Worm (Caenorhabditis elegans) whole organism, L1 larva: ENCODE measurements around the gene flor-1.

Source experiments
- aly-2 ChIP-seq: fragments of 150-350 bp; optimal IDR thresholded peaks from 2 replicates; lab custom pipeline; 2014; ENCODE audit warnings: missing biosample characterization, missing genetic modification characterization
- blmp-1 ChIP-seq: fragments of 150-350 bp; optimal IDR thresholded peaks from 2 replicates; lab custom pipeline; 2014; ENCODE audit warnings: missing biosample characterization, missing genetic modification characterization
- ceh-63 ChIP-seq: fragments of 200-800 bp; sonication (Bioruptor generic); optimal IDR thresholded peaks from 2 replicates; lab custom pipeline; 2018; ENCODE audit warnings: mild to moderate bottlenecking, missing genetic modification characterization, missing compliant biosample characterization
- ceh-8 ChIP-seq: fragments of 200-800 bp; sonication (Bioruptor generic); optimal IDR thresholded peaks from 2 replicates; lab custom pipeline; 2018; ENCODE audit warnings: mild to moderate bottlenecking, missing genetic modification characterization, moderate library complexity, missing compliant biosample characterization
- ceh-82 ChIP-seq, 3 experiments: fragments of 150-350 bp in 1 of 3; sonication (generic microtip) in 2 of 3; optimal IDR thresholded peaks; 2 replicates each; lab custom pipeline; 2014 to 2017; ENCODE audit warnings: missing biosample characterization in 3 of 3, missing genetic modification characterization in 3 of 3
- dpl-1 ChIP-seq, 3 experiments: fragments of 150-350 bp in 2 of 3; sonication (generic microtip) in 1 of 3; optimal IDR thresholded peaks; 2 replicates each; lab custom pipeline; 2014 to 2017; ENCODE audit warnings: missing biosample characterization in 3 of 3, missing genetic modification characterization in 3 of 3, missing genetic modification reagents in 3 of 3
- dsc-1 ChIP-seq: sonication (generic microtip); optimal IDR thresholded peaks from 2 replicates; lab custom pipeline; 2016; ENCODE audit warnings: mild to moderate bottlenecking, missing genetic modification characterization, missing compliant biosample characterization
- efl-1 ChIP-seq, 4 experiments: fragments of 150-350 bp; optimal IDR thresholded peaks in 3 of 4; peaks in 1 of 4; 1 replicate in 1 of 4; 2 replicates in 3 of 4; lab custom pipeline; 2014; ENCODE audit warnings: missing biosample characterization in 2 of 4, missing genetic modification characterization in 2 of 4, missing genetic modification reagents in 2 of 4
- efl-3 ChIP-seq: fragments of 200-800 bp; sonication (Bioruptor generic); optimal IDR thresholded peaks from 2 replicates; lab custom pipeline; 2018; ENCODE audit warnings: mild to moderate bottlenecking, missing genetic modification characterization, missing compliant biosample characterization
- elt-3 ChIP-seq, 6 experiments: fragments of 150-350 bp in 1 of 6; sonication (generic microtip); optimal IDR thresholded peaks; 2 replicates each; lab custom pipeline; 2017 to 2018; ENCODE audit warnings: missing biosample characterization in 6 of 6, missing genetic modification characterization in 6 of 6, inconsistent platforms in 1 of 6
- fkh-10 ChIP-seq: sonication (generic microtip); optimal IDR thresholded peaks from 2 replicates; lab custom pipeline; 2017; ENCODE audit warnings: missing biosample characterization, missing genetic modification reagents, missing genetic modification characterization
- fkh-4 ChIP-seq: sonication (generic microtip); optimal IDR thresholded peaks from 2 replicates; lab custom pipeline; 2016; ENCODE audit warnings: missing compliant biosample characterization, missing genetic modification characterization, borderline replicate concordance
- isw-1 ChIP-seq: fragments of 200-800 bp; sonication (Bioruptor generic); IDR thresholded peaks from 2 replicates; pipeline ENCODE4 v1.3.6; 2022; ENCODE audit warnings: missing genetic modification characterization, missing compliant biosample characterization
- lin-14 ChIP-seq: fragments of 200-800 bp; sonication (Bioruptor generic); optimal IDR thresholded peaks from 2 replicates; lab custom pipeline; 2018; ENCODE audit warnings: mild to moderate bottlenecking, missing genetic modification characterization, moderate library complexity, missing compliant biosample characterization
- lin-35 ChIP-seq, 2 experiments: fragments of 150-350 bp; optimal IDR thresholded peaks; 2 replicates each; lab custom pipeline; 2014; ENCODE audit warnings: missing biosample characterization in 2 of 2, missing genetic modification characterization in 2 of 2, missing genetic modification reagents in 2 of 2
- lin-39 ChIP-seq: fragments of 150-350 bp; optimal IDR thresholded peaks from 2 replicates; lab custom pipeline; 2014; ENCODE audit warnings: missing biosample characterization, missing genetic modification reagents, missing genetic modification characterization
- lsy-2 ChIP-seq, 2 experiments: fragments of 150-350 bp; optimal IDR thresholded peaks; 2 replicates each; lab custom pipeline; 2014; ENCODE audit warnings: missing biosample characterization in 2 of 2, missing genetic modification characterization in 2 of 2
- mab-9 ChIP-seq: fragments of 200-800 bp; sonication (Bioruptor generic); IDR thresholded peaks from 2 replicates; pipeline ENCODE4 v1.3.6; 2022; ENCODE audit warnings: missing genetic modification reagents, missing genetic modification characterization, missing compliant biosample characterization
- mdl-1 ChIP-seq, 2 experiments: fragments of 150-350 bp; optimal IDR thresholded peaks; 2 replicates each; lab custom pipeline; 2014 to 2017; ENCODE audit warnings: missing biosample characterization in 2 of 2, missing genetic modification characterization in 2 of 2, inconsistent platforms in 1 of 2
- mep-1 ChIP-seq: fragments of 150-350 bp; optimal IDR thresholded peaks from 2 replicates; lab custom pipeline; 2014; ENCODE audit warnings: missing biosample characterization, missing genetic modification characterization
- nhr-19 ChIP-seq: fragments of 200-800 bp; sonication (Bioruptor generic); conservative IDR thresholded peaks from 2 replicates; pipeline ENCODE4 v1.3.6; 2022; ENCODE audit warnings: missing genetic modification characterization, missing compliant biosample characterization
- nhr-20 ChIP-seq: sonication (generic microtip); optimal IDR thresholded peaks from 2 replicates; lab custom pipeline; 2016; ENCODE audit warnings: mild to moderate bottlenecking, missing genetic modification characterization, missing compliant biosample characterization
- nhr-237 ChIP-seq: fragments of 150-350 bp; optimal IDR thresholded peaks from 2 replicates; lab custom pipeline; 2014; ENCODE audit warnings: missing biosample characterization, missing genetic modification characterization
- nhr-71 ChIP-seq: sonication (generic microtip); optimal IDR thresholded peaks from 2 replicates; lab custom pipeline; 2016; ENCODE audit warnings: mild to moderate bottlenecking, missing genetic modification characterization, moderate library complexity, missing compliant biosample characterization
- nhr-84 ChIP-seq: sonication (generic microtip); optimal IDR thresholded peaks from 2 replicates; lab custom pipeline; 2017; ENCODE audit warnings: missing biosample characterization, missing genetic modification characterization
- pax-3 ChIP-seq: fragments of 200-800 bp; sonication (Bioruptor generic); optimal IDR thresholded peaks from 2 replicates; lab custom pipeline; 2018; ENCODE audit warnings: mild to moderate bottlenecking, missing genetic modification characterization, moderate library complexity, missing compliant biosample characterization
- skn-1 ChIP-seq: fragments of 150-350 bp; optimal IDR thresholded peaks from 2 replicates; lab custom pipeline; 2014; ENCODE audit warnings: missing biosample characterization, missing genetic modification characterization
- snpc-4 ChIP-seq: fragments of 150-350 bp; optimal IDR thresholded peaks from 2 replicates; lab custom pipeline; 2014; ENCODE audit warnings: missing biosample characterization, missing genetic modification characterization
- sox-4 ChIP-seq: sonication (generic microtip); optimal IDR thresholded peaks from 2 replicates; lab custom pipeline; 2016; ENCODE audit warnings: missing genetic modification characterization, missing compliant biosample characterization
- unc-98 ChIP-seq: fragments of 200-800 bp; sonication (Bioruptor generic); IDR thresholded peaks from 2 replicates; pipeline ENCODE4 v1.3.6; 2022; ENCODE audit warnings: missing genetic modification characterization, missing compliant biosample characterization
- xbp-1 ChIP-seq: sonication (generic microtip); optimal IDR thresholded peaks from 2 replicates; lab custom pipeline; 2016; ENCODE audit warnings: missing genetic modification characterization, missing compliant biosample characterization
- ztf-11 ChIP-seq, 2 experiments: sonication (generic microtip); optimal IDR thresholded peaks; 2 replicates each; lab custom pipeline; 2016 to 2017; ENCODE audit warnings: missing genetic modification characterization in 2 of 2, missing biosample characterization in 1 of 2, missing compliant biosample characterization in 1 of 2
- ztf-4 ChIP-seq: fragments of 150-350 bp; optimal IDR thresholded peaks from 2 replicates; lab custom pipeline; 2014; ENCODE audit warnings: missing biosample characterization, missing genetic modification characterization

Gene flor-1

ce11 chrV:15071015-15071810, 48.2 kb downstream of the flor-1 start, which contains the start of gene unc-76 (continued):
- TF ChIP-seq skn-1 (tag; lab: Kevin White, UChicago) (peak; percentile 20), elt-3 (tag; optimal IDR thresholded peaks at IDR 0.05; lab: Kevin White, UChicago) (no peak), nhr-237 (tag; lab: Kevin White, UChicago) (peak; percentile 77), aly-2 (tag; lab: Kevin White, UChicago) (peak; percentile 41), dsc-1 (tag; lab: Kevin White, UChicago) (peak; percentile 89), ceh-82 (tag; optimal IDR thresholded peaks at IDR 0.05; lab: Kevin White, UChicago) (peak; percentile 49 to 84 (median 70)), sox-4 (tag; lab: Kevin White, UChicago) (peak; percentile 14), fkh-4 (tag; lab: Kevin White, UChicago) (peak; percentile 40), nhr-20 (tag; lab: Kevin White, UChicago) (peak; percentile 81), isw-1 (GFP tag; lab: Robert Waterston, UW) (peak; percentile 68), ceh-63 (no peak), mep-1 (tag; lab: Kevin White, UChicago) (peak; percentile 92), nhr-19 (peak; percentile 81), ztf-4 (tag; lab: Kevin White, UChicago) (peak; percentile 53), ztf-11 (tag; optimal IDR thresholded peaks at IDR 0.05; lab: Kevin White, UChicago) (peak in 1 of 2 experiments; percentile 58), efl-3 (GFP tag; lab: Kevin White, UChicago) (no peak), nhr-71 (tag; lab: Kevin White, UChicago) (peak; percentile 94), lin-39 (tag; lab: Kevin White, UChicago) (peak; percentile 63)

ce11 chrV:15069435-15069985, 49.9 kb downstream of the flor-1 start:
- TF ChIP-seq mdl-1 (tag; optimal IDR thresholded peaks at IDR 0.05; lab: Kevin White, UChicago) (no peak), lsy-2 (tag; optimal IDR thresholded peaks at IDR 0.05; lab: Kevin White, UChicago) (peak in 1 of 2 experiments; percentile 73), lin-14 (GFP tag; lab: Kevin White, UChicago) (peak; percentile 3)

ce11 chrV:15068378-15068777, 51.0 kb downstream of the flor-1 start, which contains the start of gene dnj-3:
dnj-3 (plus strand) TSS chrV:15068678.
- no peak for TF ChIP-seq efl-1 (optimal IDR thresholded peaks at IDR 0.05; lab: Kevin White, UChicago)
- peak in 1 of 2 experiments; percentile 24 for TF ChIP-seq efl-1 (GFP tag; optimal IDR thresholded peaks at IDR 0.05 in 1 of 2; lab: Kevin White, UChicago)
- TF ChIP-seq fkh-10 (GFP tag; lab: Kevin White, UChicago), result no peak

- TF ChIP-seq lin-35 (GFP tag; optimal IDR thresholded peaks at IDR 0.05; lab: Kevin White, UChicago) (no peak), dpl-1 (GFP tag; optimal IDR thresholded peaks at IDR 0.05; lab: Kevin White, UChicago) (no peak), nhr-237 (tag; lab: Kevin White, UChicago) (no peak), lin-14 (GFP tag; lab: Kevin White, UChicago) (no peak), xbp-1 (tag; lab: Kevin White, UChicago) (no peak), pax-3 (no peak), ceh-8 (no peak), unc-98 (no peak), mab-9 (GFP tag; lab: Robert Waterston, UW) (no peak), efl-3 (GFP tag; lab: Kevin White, UChicago) (no peak), sox-4 (tag; lab: Kevin White, UChicago) (no peak), snpc-4 (tag; lab: Kevin White, UChicago) (no peak), blmp-1 (tag; lab: Kevin White, UChicago) (no peak), nhr-84 (tag; lab: Kevin White, UChicago) (no peak)
Observed at ce11 chrV:15067165-15067564, 52.3 kb downstream of the flor-1 start, which contains the start of gene C25D7.10. C25D7.10 (plus strand) TSS chrV:15067465.
